Fruit fly (Drosophila melanogaster): ENCODE results near the gene pinta.

pinta gene

DNA sequence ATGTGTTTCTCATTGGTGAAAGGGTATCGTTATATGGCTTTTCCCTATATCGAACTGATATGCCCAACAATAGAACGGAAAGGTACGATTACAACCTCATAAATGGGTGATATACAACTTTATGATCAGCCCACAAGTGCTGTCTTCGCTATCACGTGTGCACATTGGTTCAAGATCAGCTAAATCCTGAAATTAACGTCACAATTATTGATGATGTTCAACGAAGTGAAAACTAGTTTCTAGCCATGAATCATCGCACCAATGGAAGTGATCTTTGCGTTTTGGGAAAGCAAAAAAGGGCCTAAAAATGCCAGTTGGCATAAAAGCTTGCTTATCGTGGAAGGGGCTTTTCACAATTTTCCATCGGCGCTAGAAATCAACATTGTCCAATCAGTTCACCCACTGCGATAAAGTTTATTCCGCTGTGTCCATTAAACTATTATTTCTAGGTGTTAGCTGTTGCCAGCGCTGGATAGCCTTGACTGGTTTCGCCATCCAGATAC, 39.9 kb upstream of the pinta start, which contains the start of gene CG7054 (continued):
- TF ChIP-seq B-H2 (GFP tag; optimal IDR thresholded peaks at IDR 0.05) (peak; percentile 66), tap (tag; optimal IDR thresholded peaks at IDR 0.05) (peak; percentile 30), emc (GFP tag; optimal IDR thresholded peaks at IDR 0.05) (no peak), C15 (GFP tag; IDR thresholded peaks at IDR 0.05) (no peak), CG12299 (tag; optimal IDR thresholded peaks at IDR 0.05) (peak; percentile 27), shn (GFP tag; optimal IDR thresholded peaks at IDR 0.05) (peak; percentile 32), CG10147 (GFP tag; optimal IDR thresholded peaks at IDR 0.05) (peak; percentile 14), YL-1 (GFP tag; optimal IDR thresholded peaks at IDR 0.05) (peak; percentile 25), ci (GFP tag; IDR thresholded peaks at IDR 0.05) (peak; percentile 42; the same call in 1 of the 3 replicates), CG3726 (GFP tag; IDR thresholded peaks at IDR 0.05) (no peak), CG15514 (GFP tag; optimal IDR thresholded peaks at IDR 0.05) (peak; percentile 42), row (GFP tag; IDR thresholded peaks at IDR 0.05) (peak; percentile 47; the same call in 2 of the 3 replicates), oc (tag; optimal IDR thresholded peaks at IDR 0.05) (peak; percentile 9), CG11695 (GFP tag; IDR thresholded peaks at IDR 0.05) (0 out of 3 replicates have a peak, but pooled peaks have one; percentile 24), CG7372 (GFP tag; IDR thresholded peaks at IDR 0.05) (0 out of 2 replicates have a peak, but pooled peaks have one; percentile 38), sens (GFP tag) (peak; percentile 13), nom (GFP tag; optimal IDR thresholded peaks at IDR 0.05) (no peak), CG4854 (GFP tag; optimal IDR thresholded peaks at IDR 0.05) (no peak), CG8290 (GFP tag; optimal IDR thresholded peaks at IDR 0.05) (no peak), CG8290 (tag; optimal IDR thresholded peaks at IDR 0.05) (no peak), CG3281 (GFP tag; optimal IDR thresholded peaks at IDR 0.05) (peak; percentile 50), Fer1 (GFP tag; optimal IDR thresholded peaks at IDR 0.05) (peak; percentile 21), slbo (GFP tag; IDR thresholded peaks at IDR 0.05) (peak; percentile 37; the same call in 1 of the 2 replicates), Elba2 (GFP tag; optimal IDR thresholded peaks at IDR 0.05) (no peak), unpg (GFP tag; optimal IDR thresholded peaks at IDR 0.05) (peak; percentile 22), CG17912 (GFP tag; optimal IDR thresholded peaks at IDR 0.05) (no peak), CG10274 (GFP tag; optimal IDR thresholded peaks at IDR 0.05) (peak; percentile 84), Fer3 (tag; optimal IDR thresholded peaks at IDR 0.05) (peak; percentile 45), CG17385 (GFP tag; optimal IDR thresholded peaks at IDR 0.05) (peak; percentile 20), CG13894 (tag; optimal IDR thresholded peaks at IDR 0.05) (peak; percentile 88), salm (tag; optimal IDR thresholded peaks at IDR 0.05) (peak; percentile 42), CG1233 (GFP tag; optimal IDR thresholded peaks at IDR 0.05) (peak; percentile 13), CrebB (tag; optimal IDR thresholded peaks at IDR 0.05) (peak; percentile 37), Doc3 (GFP tag; IDR thresholded peaks at IDR 0.05; ENCODE audit: partially characterized antibody) (0 out of 3 replicates have a peak, but pooled peaks have one; percentile 18), Antp (GFP tag; optimal IDR thresholded peaks at IDR 0.05) (no peak), Nf-YC (tag; optimal IDR thresholded peaks at IDR 0.05) (peak; percentile 3), CG18476 (GFP tag; optimal IDR thresholded peaks at IDR 0.05) (peak; percentile 70), otp (GFP tag; IDR thresholded peaks at IDR 0.05) (no peak), wek (GFP tag; optimal IDR thresholded peaks at IDR 0.05) (peak; percentile 9), sug (tag; optimal IDR thresholded peaks at IDR 0.05) (peak; percentile 81), CG18599 (GFP tag; optimal IDR thresholded peaks at IDR 0.05) (peak; percentile 27), CG9727 (GFP tag; optimal IDR thresholded peaks at IDR 0.05) (no peak), kay (GFP tag; optimal IDR thresholded peaks at IDR 0.05) (peak; percentile 90), CG6791 (GFP tag; IDR thresholded peaks at IDR 0.05; ENCODE audit: partially characterized antibody) (no peak), Dp (GFP tag; optimal IDR thresholded peaks at IDR 0.05) (peak; percentile 15)
